8 worm cellular contexts compared by ENCODE assay signal in the genomic region with DNA sequence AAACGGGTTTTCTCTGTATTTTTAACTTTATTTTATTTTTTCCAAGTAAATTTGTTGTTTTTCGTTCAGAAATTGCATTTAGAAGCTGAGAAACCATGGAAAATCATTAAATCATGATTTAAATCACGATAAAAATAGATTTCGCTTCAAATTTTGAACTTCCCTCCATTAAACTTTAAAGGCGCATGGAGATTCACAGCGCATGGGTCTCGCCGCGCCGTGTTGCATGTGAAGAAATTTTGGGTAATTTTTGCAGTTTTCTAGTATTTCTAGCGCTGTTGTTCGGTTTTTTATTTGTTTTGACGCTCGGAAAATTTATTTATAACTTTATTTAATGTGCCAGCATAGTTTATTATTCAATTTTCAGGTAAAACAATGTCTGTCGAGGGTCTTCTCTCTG.
TF ChIP-seq lines count a peak whose summit lies in the region.

A gene (plus strand): TSS at position 358 of the 400 bp plus-strand sequence.

TF ChIP-seq in whole organism, L1 larva, 84 proteins besides CTCF, POLR2A, EP300 and RAD21 (continues in another document):
- TF ChIP-seq hlh-17 (GFP tag; optimal IDR thresholded peaks at IDR 0.05; lab: Kevin White, UChicago; ENCODE audit: borderline replicate concordance), result no peak
- no peak for TF ChIP-seq ces-1 (GFP tag; optimal IDR thresholded peaks at IDR 0.05; lab: Kevin White, UChicago)
- TF ChIP-seq vab-15 (tag; optimal IDR thresholded peaks at IDR 0.05; lab: Kevin White, UChicago), result no peak
- TF ChIP-seq lin-14 (GFP tag; optimal IDR thresholded peaks at IDR 0.05; lab: Kevin White, UChicago), result no peak
- no peak for TF ChIP-seq sup-37 (GFP tag; optimal IDR thresholded peaks at IDR 0.05; lab: Kevin White, UChicago)
- TF ChIP-seq swsn-7 (tag; optimal IDR thresholded peaks at IDR 0.05; lab: Kevin White, UChicago), result peak; percentile 48
- TF ChIP-seq egl-13 (tag; optimal IDR thresholded peaks at IDR 0.05; lab: Kevin White, UChicago), result peak; percentile 16
- TF ChIP-seq efl-3 (GFP tag; optimal IDR thresholded peaks at IDR 0.05; lab: Kevin White, UChicago), result no peak
- no peak for TF ChIP-seq ceh-8 (GFP tag; optimal IDR thresholded peaks at IDR 0.05; lab: Kevin White, UChicago)
- no peak for TF ChIP-seq C04F5.9 (tag; optimal IDR thresholded peaks at IDR 0.05; lab: Kevin White, UChicago)
- no peak for TF ChIP-seq hpl-2 (GFP tag; optimal IDR thresholded peaks at IDR 0.05; lab: Kevin White, UChicago)

TF ChIP-seq in whole organism, L2 larva, 48 proteins besides CTCF, POLR2A, EP300 and RAD21 (continues in another document):
- TF ChIP-seq elt-1 (tag; optimal IDR thresholded peaks at IDR 0.05; lab: Kevin White, UChicago) (no peak), nhr-25 (tag; optimal IDR thresholded peaks at IDR 0.05; lab: Kevin White, UChicago) (peak; percentile 53), sma-9 (GFP tag; optimal IDR thresholded peaks at IDR 0.05; lab: Kevin White, UChicago) (no peak), sma-9 (tag; optimal IDR thresholded peaks at IDR 0.05; lab: Kevin White, UChicago) (no peak), C34F6.9 (tag; optimal IDR thresholded peaks at IDR 0.05; lab: Kevin White, UChicago) (peak; percentile 77), nhr-129 (tag; optimal IDR thresholded peaks at IDR 0.05; lab: Kevin White, UChicago) (peak; percentile 89), F13H6.1 (tag; optimal IDR thresholded peaks at IDR 0.05; lab: Kevin White, UChicago) (peak; percentile 21), fos-1 (tag; optimal IDR thresholded peaks at IDR 0.05; lab: Kevin White, UChicago) (peak; percentile 15), nhr-237 (tag; optimal IDR thresholded peaks at IDR 0.05; lab: Kevin White, UChicago) (no peak), sma-3 (GFP tag; optimal IDR thresholded peaks at IDR 0.05; lab: Kevin White, UChicago) (peak; percentile 56), ceh-82 (tag; optimal IDR thresholded peaks at IDR 0.05; lab: Kevin White, UChicago) (no peak)

TF ChIP-seq in whole organism, L3 larva, 47 proteins besides CTCF, POLR2A, EP300 and RAD21 (continues in another document):
- peak; percentile 22 for TF ChIP-seq snpc-4 (tag; optimal IDR thresholded peaks at IDR 0.05; lab: Kevin White, UChicago)
- TF ChIP-seq lsy-12 (tag; optimal IDR thresholded peaks at IDR 0.05; lab: Kevin White, UChicago), result no peak
- peak; percentile 10 for TF ChIP-seq R02D3.7 (tag; optimal IDR thresholded peaks at IDR 0.05; lab: Kevin White, UChicago)
- TF ChIP-seq jun-1 (tag; optimal IDR thresholded peaks at IDR 0.05; lab: Kevin White, UChicago), result no peak
- peak; percentile 50 for TF ChIP-seq nhr-25 (tag; optimal IDR thresholded peaks at IDR 0.05; lab: Kevin White, UChicago)
- no peak for TF ChIP-seq pqm-1 (tag; optimal IDR thresholded peaks at IDR 0.05; lab: Kevin White, UChicago)
- no peak for TF ChIP-seq unc-62 (GFP tag; optimal IDR thresholded peaks at IDR 0.05; lab: Kevin White, UChicago)
- TF ChIP-seq ZK546.5 (tag; optimal IDR thresholded peaks at IDR 0.05; lab: Kevin White, UChicago), result no peak
- no peak for TF ChIP-seq nhr-28 (tag; optimal IDR thresholded peaks at IDR 0.05; lab: Kevin White, UChicago)
- TF ChIP-seq fos-1 (tag; optimal IDR thresholded peaks at IDR 0.05; lab: Kevin White, UChicago), result no peak
- TF ChIP-seq nhr-76 (tag; optimal IDR thresholded peaks at IDR 0.05; lab: Kevin White, UChicago), result no peak
- TF ChIP-seq nhr-12 (tag; optimal IDR thresholded peaks at IDR 0.05; lab: Kevin White, UChicago), result no peak

TF ChIP-seq in whole organism, L4 larva, 104 proteins besides CTCF, POLR2A, EP300 and RAD21 (continues in another document):
- TF ChIP-seq lir-3 (tag; optimal IDR thresholded peaks at IDR 0.05; lab: Kevin White, UChicago) (no peak), pha-4 (GFP tag; IDR thresholded peaks at IDR 0.05; lab: Robert Waterston, UW) (no peak), pha-4 (tag; optimal IDR thresholded peaks at IDR 0.05; lab: Kevin White, UChicago) (peak; percentile 0), hlh-30 (tag; optimal IDR thresholded peaks at IDR 0.05; lab: Kevin White, UChicago; ENCODE audit: insufficient read depth) (peak; percentile 76), nhr-102 (tag; optimal IDR thresholded peaks at IDR 0.05; lab: Kevin White, UChicago) (no peak), unc-62 (GFP tag; optimal IDR thresholded peaks at IDR 0.05 in 1 of 2; lab: Kevin White, UChicago) (peak in 1 of 2 experiments; percentile 38), unc-62 (tag; optimal IDR thresholded peaks at IDR 0.05; lab: Kevin White, UChicago) (no peak), snpc-1.2 (GFP tag; IDR thresholded peaks at IDR 0.05; lab: Robert Waterston, UW) (0 out of 2 replicates have a peak, but pooled peaks have one; percentile 20), hlh-11 (tag; optimal IDR thresholded peaks at IDR 0.05; lab: Kevin White, UChicago) (peak; percentile 8), dpl-1 (GFP tag; optimal IDR thresholded peaks at IDR 0.05; lab: Kevin White, UChicago) (peak; percentile 94), sdz-12 (GFP tag; optimal IDR thresholded peaks at IDR 0.05; lab: Kevin White, UChicago) (no peak)

TF ChIP-seq in whole organism, early embryonic, 17 proteins besides CTCF, POLR2A, EP300 and RAD21:
- TF ChIP-seq ama-1 (optimal IDR thresholded peaks at IDR 0.05; lab: Kevin White, UChicago) (peak; percentile 31), scrt-1 (GFP tag; IDR thresholded peaks at IDR 0.05; lab: Robert Waterston, UW) (no peak)

TF ChIP-seq in whole organism, late embryonic, 69 proteins besides CTCF, POLR2A, EP300 and RAD21:
- peak; percentile 46 for TF ChIP-seq nfya-1 (tag; optimal IDR thresholded peaks at IDR 0.05; lab: Kevin White, UChicago)
- no peak for TF ChIP-seq elt-2 (tag; optimal IDR thresholded peaks at IDR 0.05; lab: Kevin White, UChicago)
- peak; percentile 13 for TF ChIP-seq dve-1 (tag; optimal IDR thresholded peaks at IDR 0.05; lab: Kevin White, UChicago)
- peak; percentile 14 for TF ChIP-seq ceh-31 (tag; optimal IDR thresholded peaks at IDR 0.05; lab: Kevin White, UChicago)
- TF ChIP-seq pax-1 (tag; optimal IDR thresholded peaks at IDR 0.05; lab: Kevin White, UChicago), result peak; percentile 21

TF ChIP-seq in whole organism, mixed stage, embryonic, 35 proteins besides CTCF, POLR2A, EP300 and RAD21:
- TF ChIP-seq mep-1 (tag; optimal IDR thresholded peaks at IDR 0.05; lab: Kevin White, UChicago) (peak; percentile 61), pha-4 (tag; optimal IDR thresholded peaks at IDR 0.05; lab: Kevin White, UChicago) (no peak), nhr-237 (tag; optimal IDR thresholded peaks at IDR 0.05; lab: Kevin White, UChicago) (peak; percentile 62), bed-3 (GFP tag; optimal IDR thresholded peaks at IDR 0.05; lab: Kevin White, UChicago) (no peak), ces-1 (GFP tag; optimal IDR thresholded peaks at IDR 0.05; lab: Kevin White, UChicago) (peak; percentile 31), lin-13 (tag; optimal IDR thresholded peaks at IDR 0.05; lab: Kevin White, UChicago) (peak; percentile 56), hlh-1 (tag; optimal IDR thresholded peaks at IDR 0.05; lab: Kevin White, UChicago) (peak; percentile 1), lsy-2 (tag; optimal IDR thresholded peaks at IDR 0.05; lab: Kevin White, UChicago) (peak; percentile 74), zip-8 (tag; optimal IDR thresholded peaks at IDR 0.05; lab: Kevin White, UChicago) (no peak)

TF ChIP-seq in whole organism, young adult, 124 proteins besides CTCF, POLR2A, EP300 and RAD21 (continues in another document):
- peak; percentile 51 for TF ChIP-seq attf-5 (GFP tag; optimal IDR thresholded peaks at IDR 0.05; lab: Kevin White, UChicago)
- peak; percentile 9 for TF ChIP-seq lsl-1 (GFP tag; optimal IDR thresholded peaks at IDR 0.05; lab: Kevin White, UChicago)
- peak; percentile 91 for TF ChIP-seq lin-54 (GFP tag; optimal IDR thresholded peaks at IDR 0.05; lab: Kevin White, UChicago)
- no peak for TF ChIP-seq let-526 (GFP tag; IDR thresholded peaks at IDR 0.05; lab: Robert Waterston, UW)
- no peak for TF ChIP-seq hlh-12 (tag; optimal IDR thresholded peaks at IDR 0.05; lab: Kevin White, UChicago)
- peak; percentile 62 for TF ChIP-seq F23B12.7 (tag; optimal IDR thresholded peaks at IDR 0.05; lab: Kevin White, UChicago; ENCODE audit: insufficient read depth)
- TF ChIP-seq mcd-1 (GFP tag; IDR thresholded peaks at IDR 0.05; lab: Robert Waterston, UW), result peak; percentile 43; the same call in 1 of the 2 replicates
- 0 out of 2 replicates have a peak, but pooled peaks have one; percentile 18 for TF ChIP-seq attf-3 (GFP tag; conservative IDR thresholded peaks at IDR 0.05; lab: Robert Waterston, UW)
- peak; percentile 9 for TF ChIP-seq nhr-80 (tag; optimal IDR thresholded peaks at IDR 0.05; lab: Kevin White, UChicago)
- 0 out of 2 replicates have a peak, but pooled peaks have one; percentile 36 for TF ChIP-seq D2030.7 (GFP tag; IDR thresholded peaks at IDR 0.05; lab: Robert Waterston, UW)
- TF ChIP-seq ceh-27 (GFP tag; optimal IDR thresholded peaks at IDR 0.05; lab: Kevin White, UChicago), result peak; percentile 5
- 0 out of 2 replicates have a peak, but pooled peaks have one; percentile 16 for TF ChIP-seq hmg-1.2 (GFP tag; IDR thresholded peaks at IDR 0.05; lab: Robert Waterston, UW)
- no peak for TF ChIP-seq ekl-4 (GFP tag; IDR thresholded peaks at IDR 0.05; lab: Robert Waterston, UW)
- TF ChIP-seq hlh-26 (GFP tag; conservative IDR thresholded peaks at IDR 0.05; lab: Robert Waterston, UW), result no peak
- peak; percentile 82 for TF ChIP-seq F33H1.4 (GFP tag; IDR thresholded peaks at IDR 0.05; lab: Robert Waterston, UW)
- TF ChIP-seq efl-1 (GFP tag; optimal IDR thresholded peaks at IDR 0.05; lab: Kevin White, UChicago), result peak; percentile 80
- no peak for TF ChIP-seq somi-1 (GFP tag; optimal IDR thresholded peaks at IDR 0.05; lab: Kevin White, UChicago)
- no peak for TF ChIP-seq dox-1 (GFP tag; IDR thresholded peaks at IDR 0.05; lab: Robert Waterston, UW)
- TF ChIP-seq snpc-4 (GFP tag; optimal IDR thresholded peaks at IDR 0.05; lab: Kevin White, UChicago), result peak; percentile 68
- TF ChIP-seq snpc-4 (tag; optimal IDR thresholded peaks at IDR 0.05; lab: Kevin White, UChicago), result peak in 3 of 4 experiments; percentile 80 to 88 (median 87)
- TF ChIP-seq snpc-1.1 (tag; optimal IDR thresholded peaks at IDR 0.05; lab: Kevin White, UChicago; ENCODE audit: insufficient read depth), result peak; percentile 12
- TF ChIP-seq let-607 (tag; optimal IDR thresholded peaks at IDR 0.05; lab: Kevin White, UChicago), result peak; percentile 9 to 77
- TF ChIP-seq ztf-18 (tag; optimal IDR thresholded peaks at IDR 0.05; lab: Kevin White, UChicago), result peak; percentile 86
- no peak for TF ChIP-seq egl-18 (GFP tag; IDR thresholded peaks at IDR 0.05; lab: Robert Waterston, UW)
- TF ChIP-seq chd-7 (tag; optimal IDR thresholded peaks at IDR 0.05; lab: Kevin White, UChicago), result no peak
- peak in 1 of 3 experiments; percentile 86 for TF ChIP-seq lin-35 (GFP tag; optimal IDR thresholded peaks at IDR 0.05; lab: Kevin White, UChicago)
- no peak for TF ChIP-seq him-1 (tag; optimal IDR thresholded peaks at IDR 0.05; lab: Kevin White, UChicago)
- TF ChIP-seq rcor-1 (GFP tag; IDR thresholded peaks at IDR 0.05; lab: Robert Waterston, UW), result no peak
- TF ChIP-seq cebp-1 (GFP tag; IDR thresholded peaks at IDR 0.05; lab: Robert Waterston, UW), result no peak
- peak; percentile 50 for TF ChIP-seq cebp-1 (tag; optimal IDR thresholded peaks at IDR 0.05; lab: Kevin White, UChicago)
